Fruit fly (Drosophila melanogaster) whole organism, embryonic: Measurements from ENCODE around the gene mats.

Experiments
- ATbp ChIP-seq: fragments of 200-800 bp; sonication (Bioruptor generic); optimal IDR thresholded peaks from 2 replicates; lab custom pipeline; 2017; ENCODE audit warnings: missing biosample characterization, mild to moderate bottlenecking, missing genetic modification characterization, missing genetic modification reagents
- Atf3 ChIP-seq: fragments of 200-800 bp; sonication (Bioruptor generic); optimal IDR thresholded peaks from 3 replicates; lab custom pipeline; 2016; ENCODE audit warnings: missing biosample characterization, missing genetic modification characterization
- CG10147 ChIP-seq: fragments of 200-800 bp; sonication (Bioruptor generic); optimal IDR thresholded peaks from 2 replicates; lab custom pipeline; 2019; ENCODE audit warnings: missing biosample characterization, mild to moderate bottlenecking, missing genetic modification characterization, moderate library complexity
- CG10959 ChIP-seq: fragments of 200-800 bp; sonication (Bioruptor generic); IDR thresholded peaks from 2 replicates; pipeline ENCODE4 v1.3.6; 2022; ENCODE audit warnings: missing biosample characterization, missing genetic modification characterization
- CG12299 ChIP-seq: fragments of 200-800 bp; sonication (Bioruptor generic); optimal IDR thresholded peaks from 2 replicates; lab custom pipeline; 2018; ENCODE audit warnings: missing biosample characterization, mild to moderate bottlenecking, missing genetic modification characterization
- CG12942 ChIP-seq: fragments of 200-800 bp; sonication (Bioruptor generic); optimal IDR thresholded peaks from 3 replicates; lab custom pipeline; 2016; ENCODE audit warnings: missing biosample characterization, missing genetic modification characterization
- CG34224 ChIP-seq: fragments of 200-800 bp; sonication (Bioruptor generic); IDR thresholded peaks from 3 replicates; pipeline ENCODE4 v1.3.6; 2022; ENCODE audit warnings: missing biosample characterization, missing genetic modification characterization; ENCODE audit not compliant: partially characterized antibody
- CG4854 ChIP-seq: fragments of 200-800 bp; sonication (Bioruptor generic); optimal IDR thresholded peaks from 2 replicates; lab custom pipeline; 2016; ENCODE audit warnings: missing biosample characterization, missing genetic modification characterization, inconsistent platforms
- CG6654 ChIP-seq: fragments of 200-800 bp; sonication (Bioruptor generic); optimal IDR thresholded peaks from 2 replicates; lab custom pipeline; 2017; ENCODE audit warnings: missing biosample characterization, mild to moderate bottlenecking, missing genetic modification characterization
- CG6765 ChIP-seq: fragments of 200-800 bp; sonication (Bioruptor generic); optimal IDR thresholded peaks from 3 replicates; lab custom pipeline; 2017; ENCODE audit warnings: missing biosample characterization, mild to moderate bottlenecking, missing genetic modification characterization
- CG6813 ChIP-seq: fragments of 200-800 bp; sonication (Bioruptor generic); optimal IDR thresholded peaks from 2 replicates; lab custom pipeline; 2017; ENCODE audit warnings: missing biosample characterization, missing genetic modification characterization, mild to moderate bottlenecking, moderate library complexity, missing genetic modification reagents
- CG7963 ChIP-seq: fragments of 200-800 bp; sonication (Bioruptor generic); IDR thresholded peaks from 3 replicates; pipeline ENCODE4 v1.3.6; 2022; ENCODE audit warnings: missing biosample characterization, missing genetic modification characterization; ENCODE audit not compliant: partially characterized antibody
- CG8924 ChIP-seq: fragments of 200-800 bp; optimal IDR thresholded peaks from 3 replicates; lab custom pipeline; 2019; ENCODE audit warnings: missing biosample characterization, mild to moderate bottlenecking, missing genetic modification characterization, moderate library complexity
- CG9727 ChIP-seq: fragments of 200-800 bp; sonication (Bioruptor generic); optimal IDR thresholded peaks from 3 replicates; lab custom pipeline; 2017; ENCODE audit warnings: missing biosample characterization, mild to moderate bottlenecking, missing genetic modification characterization
- Dek ChIP-seq: fragments of 200-800 bp; sonication (Bioruptor generic); optimal IDR thresholded peaks from 3 replicates; lab custom pipeline; 2019; ENCODE audit warnings: missing biosample characterization, mild to moderate bottlenecking, missing genetic modification characterization, moderate library complexity
- E2f2 ChIP-seq: fragments of 200-800 bp; sonication (Bioruptor generic); IDR thresholded peaks from 2 replicates; pipeline ENCODE4 v1.3.6; 2022; ENCODE audit warnings: missing biosample characterization, missing genetic modification characterization
- MTF-1 ChIP-seq: fragments of 200-800 bp; sonication (Bioruptor generic); optimal IDR thresholded peaks from 2 replicates; lab custom pipeline; 2018; ENCODE audit warnings: missing biosample characterization, mild to moderate bottlenecking, missing genetic modification characterization, borderline replicate concordance
- Opbp ChIP-seq: fragments of 200-800 bp; sonication (Bioruptor generic); IDR thresholded peaks from 3 replicates; pipeline ENCODE4 v1.3.6; 2022; ENCODE audit warnings: missing biosample characterization, missing genetic modification characterization; ENCODE audit not compliant: partially characterized antibody
- Optix ChIP-seq: fragments of 200-800 bp; sonication (Bioruptor generic); IDR thresholded peaks from 3 replicates; pipeline ENCODE4 v1.3.6; 2022; ENCODE audit warnings: missing biosample characterization, missing genetic modification characterization
- Scr ChIP-seq: fragments of 200-800 bp; sonication (Bioruptor generic); IDR thresholded peaks from 2 replicates; pipeline ENCODE4 v1.3.6; 2022; ENCODE audit warnings: missing biosample characterization, missing genetic modification characterization; ENCODE audit not compliant: partially characterized antibody
- Ssrp ChIP-seq: fragments of 200-800 bp; sonication (Bioruptor generic); optimal IDR thresholded peaks from 2 replicates; lab custom pipeline; 2018; ENCODE audit warnings: missing biosample characterization, mild to moderate bottlenecking, missing genetic modification characterization, moderate library complexity
- br ChIP-seq: fragments of >200 bp; optimal IDR thresholded peaks from 2 replicates; lab custom pipeline; 2017
- chinmo ChIP-seq: fragments of 200-800 bp; sonication (Bioruptor generic); IDR thresholded peaks from 4 replicates; pipeline ENCODE4 v1.3.6; 2022; ENCODE audit warnings: missing biosample characterization, missing genetic modification characterization; ENCODE audit not compliant: partially characterized antibody
- danr ChIP-seq: fragments of 200-800 bp; sonication (Bioruptor generic); IDR thresholded peaks from 2 replicates; pipeline ENCODE4 v1.3.6; 2022; ENCODE audit warnings: missing biosample characterization, missing genetic modification characterization
- emc ChIP-seq: fragments of 200-800 bp; sonication (Bioruptor generic); optimal IDR thresholded peaks from 2 replicates; lab custom pipeline; 2016; ENCODE audit warnings: missing biosample characterization, missing genetic modification characterization
- grn ChIP-seq: fragments of 200-800 bp; sonication (Bioruptor generic); optimal IDR thresholded peaks from 3 replicates; lab custom pipeline; 2017; ENCODE audit warnings: missing biosample characterization, missing genetic modification characterization
- inv ChIP-seq: fragments of 200-800 bp; sonication (Bioruptor generic); IDR thresholded peaks from 2 replicates; pipeline ENCODE4 v1.3.6; 2022; ENCODE audit warnings: missing biosample characterization, missing genetic modification characterization; ENCODE audit not compliant: partially characterized antibody
- lbe ChIP-seq: fragments of 200-800 bp; sonication (Bioruptor generic); optimal IDR thresholded peaks from 2 replicates; lab custom pipeline; 2016; ENCODE audit warnings: missing biosample characterization, mild to moderate bottlenecking, missing genetic modification characterization
- lmd ChIP-seq: fragments of 200-800 bp; sonication (Bioruptor generic); IDR thresholded peaks from 2 replicates; pipeline ENCODE4 v1.3.6; 2022; ENCODE audit warnings: missing biosample characterization, missing genetic modification characterization
- pb ChIP-seq: fragments of 200-800 bp; sonication (Bioruptor generic); optimal IDR thresholded peaks from 3 replicates; lab custom pipeline; 2016; ENCODE audit warnings: missing biosample characterization, missing genetic modification characterization
- phol ChIP-seq: fragments of 200-800 bp; sonication (Bioruptor generic); optimal IDR thresholded peaks from 3 replicates; lab custom pipeline; 2018; ENCODE audit warnings: missing biosample characterization, mild to moderate bottlenecking, missing genetic modification characterization, moderate library complexity
- psq ChIP-seq: fragments of 200-800 bp; sonication (Bioruptor generic); optimal IDR thresholded peaks from 2 replicates; lab custom pipeline; 2017; ENCODE audit warnings: missing biosample characterization, missing genetic modification characterization
- sc ChIP-seq, 3 experiments: fragments of >200 bp in 2 of 3; fragments of 200-800 bp in 1 of 3; sonication (Bioruptor generic) in 1 of 3; optimal IDR thresholded peaks; 2 replicates in 2 of 3; 3 replicates in 1 of 3; lab custom pipeline; 2017; ENCODE audit warnings: mild to moderate bottlenecking in 1 of 3, missing biosample characterization in 1 of 3, missing genetic modification characterization in 1 of 3, missing genetic modification reagents in 1 of 3
- sens-2 ChIP-seq: fragments of 200-800 bp; sonication (Bioruptor generic); IDR thresholded peaks from 2 replicates; pipeline ENCODE4 v1.3.6; 2022; ENCODE audit warnings: missing biosample characterization, missing genetic modification characterization
- tgo ChIP-seq: fragments of 200-800 bp; sonication (Bioruptor generic); IDR thresholded peaks from 3 replicates; pipeline ENCODE4 v1.3.6; 2022; ENCODE audit warnings: missing biosample characterization, missing genetic modification characterization
- tll ChIP-seq, 2 experiments: fragments of 200-800 bp in 1 of 2; fragments of >200 bp in 1 of 2; sonication (Bioruptor generic) in 1 of 2; optimal IDR thresholded peaks; 2 replicates each; lab custom pipeline; 2017 to 2019; ENCODE audit warnings: missing biosample characterization in 2 of 2, missing genetic modification characterization in 2 of 2, mild to moderate bottlenecking in 1 of 2, moderate library complexity in 1 of 2
- toy ChIP-seq: fragments of 200-800 bp; sonication (Bioruptor generic); IDR thresholded peaks from 2 replicates; pipeline ENCODE4 v1.3.6; 2022; ENCODE audit warnings: missing biosample characterization, missing genetic modification characterization
- trem ChIP-seq: fragments of 200-800 bp; optimal IDR thresholded peaks from 3 replicates; lab custom pipeline; 2019; ENCODE audit warnings: missing biosample characterization, mild to moderate bottlenecking, missing genetic modification characterization, moderate library complexity
- tup ChIP-seq: fragments of 200-800 bp; sonication (Bioruptor generic); optimal IDR thresholded peaks from 2 replicates; lab custom pipeline; 2016; ENCODE audit warnings: missing biosample characterization, mild to moderate bottlenecking, missing genetic modification characterization, moderate library complexity
- tx ChIP-seq: fragments of 200-800 bp; sonication (Bioruptor generic); optimal IDR thresholded peaks from 2 replicates; lab custom pipeline; 2016; ENCODE audit warnings: missing biosample characterization, missing genetic modification characterization

mats gene

dm6 chr3R:22467939-22468571, 47.1 kb downstream of the mats start, which contains the start of the genes CG5377 and Nrx-1 (continued):
- TF ChIP-seq lbe, result no peak
- TF ChIP-seq sc (optimal IDR thresholded peaks at IDR 0.05; lab: Kevin White, UChicago), result no peak
- TF ChIP-seq sc (GFP tag; optimal IDR thresholded peaks at IDR 0.05; lab: Kevin White, UChicago), result no peak
- TF ChIP-seq MTF-1 (GFP tag; lab: Kevin White, UChicago), result no peak
- no peak for TF ChIP-seq CG12299 (tag; lab: Kevin White, UChicago)
- TF ChIP-seq CG9727, result no peak
- TF ChIP-seq CG6813 (GFP tag; lab: Kevin White, UChicago), result no peak
- TF ChIP-seq br (lab: Kevin White, UChicago), result no peak
- no peak for TF ChIP-seq Dek
- no peak for TF ChIP-seq inv
- TF ChIP-seq CG6765 (GFP tag; lab: Kevin White, UChicago), result no peak
- no peak for TF ChIP-seq CG10959 (GFP tag; lab: Robert Waterston, UW)
- TF ChIP-seq Optix (GFP tag; lab: Robert Waterston, UW), result no peak
- TF ChIP-seq toy (GFP tag; lab: Robert Waterston, UW), result no peak
- TF ChIP-seq Opbp (GFP tag; lab: Robert Waterston, UW), result no peak
- no peak for TF ChIP-seq lmd (GFP tag; lab: Robert Waterston, UW)
- no peak for TF ChIP-seq CG8924 (tag; lab: Kevin White, UChicago)
- no peak for TF ChIP-seq CG7963 (GFP tag; lab: Robert Waterston, UW)
- TF ChIP-seq phol (tag; lab: Kevin White, UChicago), result peak; percentile 21
- TF ChIP-seq chinmo (GFP tag; lab: Robert Waterston, UW), result peak; percentile 68; the same call in 1 of the 4 replicates
- no peak for TF ChIP-seq ATbp (GFP tag; lab: Kevin White, UChicago)
- no peak for TF ChIP-seq sens-2 (GFP tag; lab: Robert Waterston, UW)
- TF ChIP-seq pb (GFP tag; lab: Kevin White, UChicago), result no peak
- no peak for TF ChIP-seq Ssrp (tag; lab: Kevin White, UChicago)
- no peak for TF ChIP-seq CG4854
- TF ChIP-seq trem (tag; lab: Kevin White, UChicago), result peak; percentile 23
- no peak for TF ChIP-seq emc
- no peak for TF ChIP-seq CG6654 (GFP tag; lab: Kevin White, UChicago)
- TF ChIP-seq CG34224, result peak; percentile 35; the same call in 1 of the 3 replicates
- TF ChIP-seq tx (GFP tag; lab: Kevin White, UChicago), result no peak
- peak; percentile 59 for TF ChIP-seq E2f2 (GFP tag; lab: Robert Waterston, UW)
- no peak for TF ChIP-seq CG12942 (GFP tag; lab: Kevin White, UChicago)
- no peak for TF ChIP-seq danr (GFP tag; lab: Robert Waterston, UW)
- TF ChIP-seq CG10147 (GFP tag; lab: Kevin White, UChicago), result no peak
- no peak for TF ChIP-seq Atf3 (GFP tag; lab: Kevin White, UChicago)
- peak; percentile 92 for TF ChIP-seq grn (GFP tag; lab: Kevin White, UChicago)
- TF ChIP-seq tll (GFP tag; optimal IDR thresholded peaks at IDR 0.05; lab: Kevin White, UChicago), result no peak
- peak; percentile 24; the same call in 1 of the 2 replicates for TF ChIP-seq Scr (GFP tag; lab: Robert Waterston, UW)
- no peak for TF ChIP-seq tgo
- no peak for TF ChIP-seq psq (GFP tag; lab: Kevin White, UChicago)
- TF ChIP-seq tup (GFP tag; lab: Kevin White, UChicago), result no peak
- TF ChIP-seq, all 482 proteins: peak for 23
